Fruit fly (Drosophila melanogaster) whole organism, embryonic: Measurements from ENCODE around the gene CG5079.

ENCODE experiments used
- CG10979 ChIP-seq: fragments of 200-800 bp; sonication (Bioruptor generic); optimal IDR thresholded peaks from 2 replicates; lab custom pipeline; 2018; ENCODE audit warnings: missing biosample characterization, mild to moderate bottlenecking, missing genetic modification characterization, moderate library complexity
- CG11695 ChIP-seq: fragments of 200-800 bp; sonication (Bioruptor generic); IDR thresholded peaks from 3 replicates; pipeline ENCODE4 v1.3.6; 2022; ENCODE audit warnings: missing biosample characterization, missing genetic modification characterization
- CG12155 ChIP-seq: fragments of 200-800 bp; sonication (Bioruptor generic); optimal IDR thresholded peaks from 3 replicates; lab custom pipeline; 2016; ENCODE audit warnings: missing biosample characterization, missing genetic modification characterization
- CG12219 ChIP-seq: fragments of 200-800 bp; sonication (Bioruptor generic); optimal IDR thresholded peaks from 3 replicates; lab custom pipeline; 2018; ENCODE audit warnings: missing biosample characterization, mild to moderate bottlenecking, missing genetic modification characterization
- CG14441 ChIP-seq: fragments of 200-800 bp; sonication (Bioruptor generic); IDR thresholded peaks from 2 replicates; pipeline ENCODE4 v1.3.6; 2022; ENCODE audit warnings: missing biosample characterization, missing genetic modification characterization
- CG15696 ChIP-seq: fragments of 200-800 bp; sonication (Bioruptor generic); optimal IDR thresholded peaks from 2 replicates; lab custom pipeline; 2019; ENCODE audit warnings: missing biosample characterization, mild to moderate bottlenecking, missing genetic modification characterization, moderate library complexity
- CG1832 ChIP-seq: fragments of 200-800 bp; sonication (Bioruptor generic); optimal IDR thresholded peaks from 2 replicates; lab custom pipeline; 2017; ENCODE audit warnings: missing biosample characterization, mild to moderate bottlenecking, missing genetic modification characterization, inconsistent platforms
- CG2712 ChIP-seq: fragments of 200-800 bp; optimal IDR thresholded peaks from 3 replicates; lab custom pipeline; 2019; ENCODE audit warnings: missing biosample characterization, mild to moderate bottlenecking, missing genetic modification characterization, moderate library complexity
- CG32532 ChIP-seq: fragments of 200-800 bp; sonication (Bioruptor generic); IDR thresholded peaks from 2 replicates; pipeline ENCODE4 v1.3.6; 2022; ENCODE audit warnings: missing biosample characterization, missing genetic modification characterization
- CG34376 ChIP-seq: fragments of 200-800 bp; sonication (Bioruptor generic); optimal IDR thresholded peaks from 2 replicates; lab custom pipeline; 2018; ENCODE audit warnings: missing biosample characterization, mild to moderate bottlenecking, missing genetic modification characterization
- CG4854 ChIP-seq: fragments of 200-800 bp; sonication (Bioruptor generic); optimal IDR thresholded peaks from 2 replicates; lab custom pipeline; 2016; ENCODE audit warnings: missing biosample characterization, missing genetic modification characterization, inconsistent platforms
- CG5245 ChIP-seq: fragments of 200-800 bp; sonication (Bioruptor generic); optimal IDR thresholded peaks from 3 replicates; lab custom pipeline; 2016; ENCODE audit warnings: missing biosample characterization, missing genetic modification characterization
- CG7786 ChIP-seq: fragments of 200-800 bp; sonication (Bioruptor generic); optimal IDR thresholded peaks from 2 replicates; lab custom pipeline; 2016; ENCODE audit warnings: missing biosample characterization, missing genetic modification characterization
- CG8388 ChIP-seq: fragments of 200-800 bp; sonication (Bioruptor generic); optimal IDR thresholded peaks from 2 replicates; lab custom pipeline; 2019; ENCODE audit warnings: missing biosample characterization, mild to moderate bottlenecking, missing genetic modification characterization, moderate library complexity
- D ChIP-seq, 2 experiments: fragments of 200-800 bp in 1 of 2; fragments of >200 bp in 1 of 2; sonication (Bioruptor generic) in 1 of 2; optimal IDR thresholded peaks; 2 replicates in 1 of 2; 3 replicates in 1 of 2; lab custom pipeline; 2017; ENCODE audit warnings: mild to moderate bottlenecking in 1 of 2, missing biosample characterization in 1 of 2, missing genetic modification characterization in 1 of 2, missing genetic modification reagents in 1 of 2
- Deaf1 ChIP-seq: fragments of 200-800 bp; optimal IDR thresholded peaks from 3 replicates; lab custom pipeline; 2019; ENCODE audit warnings: missing biosample characterization, mild to moderate bottlenecking, missing genetic modification characterization, moderate library complexity
- Fer1 ChIP-seq: fragments of 200-800 bp; sonication (Bioruptor generic); optimal IDR thresholded peaks from 2 replicates; lab custom pipeline; 2017; ENCODE audit warnings: missing biosample characterization, mild to moderate bottlenecking, missing genetic modification characterization
- HHEX ChIP-seq: fragments of 200-800 bp; sonication (Bioruptor generic); optimal IDR thresholded peaks from 3 replicates; lab custom pipeline; 2017; ENCODE audit warnings: missing biosample characterization, mild to moderate bottlenecking, missing genetic modification characterization, missing genetic modification reagents
- Hr39 ChIP-seq: fragments of >200 bp; optimal IDR thresholded peaks from 2 replicates; lab custom pipeline; 2017
- MBD-R2 ChIP-seq: fragments of 200-800 bp; sonication (Bioruptor generic); IDR thresholded peaks from 2 replicates; pipeline ENCODE4 v1.3.6; 2022; ENCODE audit warnings: missing biosample characterization, missing genetic modification characterization
- NK7.1 ChIP-seq: fragments of 200-800 bp; sonication (Bioruptor generic); optimal IDR thresholded peaks from 3 replicates; lab custom pipeline; 2016; ENCODE audit warnings: missing biosample characterization, missing genetic modification characterization
- Ptx1 ChIP-seq: fragments of 200-800 bp; sonication (Bioruptor generic); IDR thresholded peaks from 2 replicates; pipeline ENCODE4 v1.3.6; 2022; ENCODE audit warnings: missing biosample characterization, missing genetic modification characterization
- Rx ChIP-seq: fragments of 200-800 bp; sonication (Bioruptor generic); IDR thresholded peaks from 2 replicates; pipeline ENCODE4 v1.3.6; 2022; ENCODE audit warnings: missing biosample characterization, missing genetic modification characterization
- Spps ChIP-seq: fragments of 200-800 bp; sonication (Bioruptor generic); optimal IDR thresholded peaks from 2 replicates; lab custom pipeline; 2018; ENCODE audit warnings: missing biosample characterization, mild to moderate bottlenecking, missing genetic modification characterization
- Taf1 ChIP-seq: fragments of 200-800 bp; sonication (Bioruptor generic); IDR thresholded peaks from 2 replicates; pipeline ENCODE4 v1.3.6; 2022; ENCODE audit warnings: missing biosample characterization, missing genetic modification characterization
- Xbp1 ChIP-seq: fragments of 200-800 bp; sonication (Bioruptor generic); optimal IDR thresholded peaks from 3 replicates; lab custom pipeline; 2016; ENCODE audit warnings: missing biosample characterization, mild to moderate bottlenecking, missing genetic modification characterization
- ac ChIP-seq: fragments of 200-800 bp; sonication (Bioruptor generic); optimal IDR thresholded peaks from 3 replicates; lab custom pipeline; 2017; ENCODE audit warnings: missing biosample characterization, mild to moderate bottlenecking, missing genetic modification characterization
- bcd ChIP-seq: fragments of 200-800 bp; sonication (Bioruptor generic); optimal IDR thresholded peaks from 2 replicates; lab custom pipeline; 2017; ENCODE audit warnings: missing biosample characterization, mild to moderate bottlenecking, missing genetic modification characterization
- cad ChIP-seq: fragments of >200 bp; optimal IDR thresholded peaks from 2 replicates; lab custom pipeline; 2017; ENCODE audit warnings: missing biosample characterization, missing genetic modification characterization
- chinmo ChIP-seq: fragments of 200-800 bp; sonication (Bioruptor generic); IDR thresholded peaks from 4 replicates; pipeline ENCODE4 v1.3.6; 2022; ENCODE audit warnings: missing biosample characterization, missing genetic modification characterization; ENCODE audit not compliant: partially characterized antibody
- crp ChIP-seq, 2 experiments: fragments of 200-800 bp; sonication (Bioruptor generic); optimal IDR thresholded peaks; 2 replicates in 1 of 2; 3 replicates in 1 of 2; lab custom pipeline; 2017; ENCODE audit warnings: missing biosample characterization in 2 of 2, missing genetic modification characterization in 2 of 2, mild to moderate bottlenecking in 1 of 2, moderate library complexity in 1 of 2
- grn ChIP-seq: fragments of 200-800 bp; sonication (Bioruptor generic); optimal IDR thresholded peaks from 3 replicates; lab custom pipeline; 2017; ENCODE audit warnings: missing biosample characterization, missing genetic modification characterization
- hbn ChIP-seq: fragments of 200-800 bp; sonication (Bioruptor generic); IDR thresholded peaks from 2 replicates; pipeline ENCODE4 v1.3.6; 2022; ENCODE audit warnings: missing biosample characterization, missing genetic modification characterization; ENCODE audit not compliant: partially characterized antibody
- hth ChIP-seq: fragments of >200 bp; optimal IDR thresholded peaks from 2 replicates; lab custom pipeline; 2017; ENCODE audit warnings: inconsistent platforms
- jumu ChIP-seq: fragments of 200-800 bp; sonication (Bioruptor generic); optimal IDR thresholded peaks from 3 replicates; lab custom pipeline; 2016; ENCODE audit warnings: missing biosample characterization, missing genetic modification characterization
- org-1 ChIP-seq: fragments of 200-800 bp; sonication (Bioruptor generic); optimal IDR thresholded peaks from 2 replicates; lab custom pipeline; 2017; ENCODE audit warnings: missing biosample characterization, missing genetic modification characterization
- pb ChIP-seq: fragments of 200-800 bp; sonication (Bioruptor generic); optimal IDR thresholded peaks from 3 replicates; lab custom pipeline; 2016; ENCODE audit warnings: missing biosample characterization, missing genetic modification characterization
- peb ChIP-seq: fragments of 200-800 bp; sonication (Bioruptor generic); IDR thresholded peaks from 2 replicates; pipeline ENCODE4 v1.3.6; 2022; ENCODE audit warnings: missing biosample characterization, missing genetic modification characterization
- pnt ChIP-seq: fragments of 200-800 bp; sonication (Bioruptor generic); optimal IDR thresholded peaks from 3 replicates; lab custom pipeline; 2016; ENCODE audit warnings: missing biosample characterization, missing genetic modification characterization
- pros ChIP-seq: fragments of 200-800 bp; sonication (Bioruptor generic); optimal IDR thresholded peaks from 3 replicates; lab custom pipeline; 2019; ENCODE audit warnings: missing biosample characterization, mild to moderate bottlenecking, missing genetic modification characterization, moderate library complexity
- psq ChIP-seq: fragments of 200-800 bp; sonication (Bioruptor generic); optimal IDR thresholded peaks from 2 replicates; lab custom pipeline; 2017; ENCODE audit warnings: missing biosample characterization, missing genetic modification characterization
- row ChIP-seq: fragments of 200-800 bp; sonication (Bioruptor generic); IDR thresholded peaks from 3 replicates; pipeline ENCODE4 v1.3.6; 2022; ENCODE audit warnings: missing biosample characterization, missing genetic modification characterization
- slbo ChIP-seq: fragments of 200-800 bp; sonication (Bioruptor generic); IDR thresholded peaks from 2 replicates; pipeline ENCODE4 v1.3.6; 2022; ENCODE audit warnings: missing biosample characterization, missing genetic modification characterization
- slp2 ChIP-seq: fragments of 200-800 bp; sonication (Bioruptor generic); optimal IDR thresholded peaks from 2 replicates; lab custom pipeline; 2016; ENCODE audit warnings: missing biosample characterization, missing genetic modification characterization
- sna ChIP-seq: fragments of 200-800 bp; sonication (Bioruptor generic); IDR thresholded peaks from 2 replicates; pipeline ENCODE4 v1.3.6; 2022; ENCODE audit warnings: missing biosample characterization, missing genetic modification characterization; ENCODE audit not compliant: partially characterized antibody
- so ChIP-seq: fragments of 200-800 bp; sonication (Bioruptor generic); IDR thresholded peaks from 3 replicates; pipeline ENCODE4 v1.3.6; 2022; ENCODE audit warnings: missing biosample characterization, missing genetic modification characterization
- tio ChIP-seq: fragments of 200-800 bp; sonication (Bioruptor generic); optimal IDR thresholded peaks from 2 replicates; lab custom pipeline; 2017; ENCODE audit warnings: missing biosample characterization, missing genetic modification characterization, inconsistent platforms
- tna ChIP-seq: fragments of 200-800 bp; sonication (Bioruptor generic); IDR thresholded peaks from 2 replicates; pipeline ENCODE4 v1.3.6; 2022; ENCODE audit warnings: missing biosample characterization, missing genetic modification characterization; ENCODE audit not compliant: partially characterized antibody
- twi ChIP-seq: fragments of 200-800 bp; optimal IDR thresholded peaks from 2 replicates; lab custom pipeline; 2019; ENCODE audit warnings: missing biosample characterization, mild to moderate bottlenecking, missing genetic modification characterization, moderate library complexity
- wdn ChIP-seq: fragments of 200-800 bp; sonication (Bioruptor generic); IDR thresholded peaks from 2 replicates; pipeline ENCODE4 v1.3.6; 2022; ENCODE audit warnings: missing biosample characterization, missing genetic modification characterization
- zfh2 ChIP-seq: fragments of 200-800 bp; sonication (Bioruptor generic); optimal IDR thresholded peaks from 2 replicates; lab custom pipeline; 2016; ENCODE audit warnings: missing biosample characterization, missing genetic modification characterization

CG5079 gene

DNA sequence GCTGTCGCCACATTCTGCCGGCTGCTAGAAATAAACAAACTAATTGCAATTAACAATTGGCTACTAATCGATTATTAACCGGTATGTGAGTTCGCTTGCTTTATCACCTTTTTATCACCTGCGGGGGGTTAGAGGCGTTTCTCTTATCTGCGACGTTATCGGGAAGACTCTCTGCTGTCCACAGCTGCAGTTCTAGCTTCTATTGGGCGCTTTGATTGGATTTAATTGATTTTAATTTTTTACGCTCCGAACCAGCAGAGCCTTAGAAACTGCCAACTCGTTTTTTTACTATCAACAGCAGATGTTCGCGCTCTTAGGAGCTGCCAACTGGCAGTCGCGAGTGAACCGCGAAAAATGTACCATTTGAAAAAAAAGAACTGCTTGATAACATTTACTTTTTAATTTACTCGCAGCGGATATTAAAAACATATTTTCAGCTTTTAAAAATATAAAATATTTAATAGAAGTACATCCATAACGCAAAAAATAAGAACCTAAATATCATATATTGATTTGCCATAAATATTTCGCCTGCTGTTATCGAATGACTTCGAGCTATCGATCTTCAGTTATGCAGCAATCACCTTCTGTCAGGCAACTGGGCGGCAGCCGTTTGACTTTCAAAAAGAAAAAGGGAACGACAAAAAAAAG, 13.3 kb downstream of the CG5079 start, which contains the start of gene Ssadh (continued):
- TF ChIP-seq CG15696 (tag; lab: Kevin White, UChicago), result no peak
- TF ChIP-seq hbn (GFP tag; lab: Robert Waterston, UW), result no peak
- TF ChIP-seq MBD-R2 (GFP tag; lab: Robert Waterston, UW), result peak; percentile 86
- peak; percentile 63; the same call in 1 of the 2 replicates for TF ChIP-seq tna
- TF ChIP-seq Fer1 (GFP tag; lab: Kevin White, UChicago), result no peak
- peak in 1 of 2 experiments; percentile 82 for TF ChIP-seq crp (GFP tag; optimal IDR thresholded peaks at IDR 0.05; lab: Kevin White, UChicago)
- TF ChIP-seq CG2712, result peak; percentile 29
- TF ChIP-seq sna (GFP tag; lab: Robert Waterston, UW), result no peak; the same call in 1 of the 2 replicates
- TF ChIP-seq psq (GFP tag; lab: Kevin White, UChicago), result no peak
- TF ChIP-seq row (GFP tag; lab: Robert Waterston, UW), result no peak
- no peak for TF ChIP-seq bcd
- no peak for TF ChIP-seq Xbp1 (GFP tag; lab: Kevin White, UChicago)
- TF ChIP-seq CG11695, result no peak
- TF ChIP-seq CG32532 (GFP tag; lab: Robert Waterston, UW), result no peak
- TF ChIP-seq slp2 (GFP tag; lab: Kevin White, UChicago), result no peak
- no peak for TF ChIP-seq Deaf1 (tag; lab: Kevin White, UChicago)
- TF ChIP-seq hth (lab: Kevin White, UChicago), result no peak
- TF ChIP-seq CG14441, result no peak
- no peak for TF ChIP-seq grn (GFP tag; lab: Kevin White, UChicago)
- no peak for TF ChIP-seq CG5245
- TF ChIP-seq pb, result no peak
- TF ChIP-seq Ptx1 (GFP tag; lab: Robert Waterston, UW), result no peak
- no peak for TF ChIP-seq so (GFP tag; lab: Robert Waterston, UW)
- no peak for TF ChIP-seq Taf1 (GFP tag; lab: Robert Waterston, UW)
- no peak for TF ChIP-seq NK7.1 (GFP tag; lab: Kevin White, UChicago)

DNA sequence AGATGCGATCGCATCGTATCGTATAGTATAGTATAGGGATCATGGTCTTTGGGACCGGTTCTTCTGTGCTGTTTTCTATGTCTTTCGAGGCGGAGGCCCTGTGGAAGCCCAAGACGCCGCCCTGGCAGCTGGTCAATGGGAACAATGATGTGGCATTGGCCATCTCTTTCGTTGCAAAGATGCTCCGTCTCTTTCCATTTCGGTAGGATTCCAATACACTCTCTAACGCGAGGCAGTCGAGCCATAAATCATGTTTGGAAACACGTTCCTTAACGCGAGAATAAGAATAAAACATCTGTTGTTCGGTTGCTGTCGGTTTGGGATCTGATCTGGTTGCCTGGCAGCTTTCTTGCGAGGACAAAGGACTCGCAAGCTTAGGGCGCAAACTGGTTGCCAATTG, 15.2 kb downstream of the CG5079 start:
- TF ChIP-seq CG12155 (GFP tag; lab: Kevin White, UChicago) (no peak), CG1832 (peak; percentile 55), wdn (GFP tag; lab: Robert Waterston, UW) (no peak), peb (GFP tag; lab: Robert Waterston, UW) (no peak), bcd (no peak), ac (GFP tag; lab: Kevin White, UChicago) (peak; percentile 33), chinmo (GFP tag; lab: Robert Waterston, UW) (0 out of 4 replicates have a peak, but pooled peaks have one; percentile 28), HHEX (GFP tag; lab: Kevin White, UChicago) (no peak), slbo (GFP tag; lab: Robert Waterston, UW) (no peak), pnt (GFP tag; lab: Kevin White, UChicago) (no peak), org-1 (GFP tag; lab: Kevin White, UChicago) (no peak), Hr39 (lab: Kevin White, UChicago) (no peak), D (optimal IDR thresholded peaks at IDR 0.05; lab: Kevin White, UChicago) (peak; percentile 89), D (GFP tag; optimal IDR thresholded peaks at IDR 0.05; lab: Kevin White, UChicago) (no peak), CG10979 (tag; lab: Kevin White, UChicago) (no peak), zfh2 (GFP tag; lab: Kevin White, UChicago) (no peak), pb (no peak), Spps (no peak), tio (GFP tag; lab: Kevin White, UChicago) (no peak), CG7786 (no peak), pros (GFP tag; lab: Kevin White, UChicago) (peak; percentile 79), CG4854 (no peak), CG8388 (no peak), CG34376 (GFP tag; lab: Kevin White, UChicago) (no peak), cad (peak; percentile 68), jumu (no peak), CG12219 (GFP tag; lab: Kevin White, UChicago) (no peak), Rx (GFP tag; lab: Robert Waterston, UW) (no peak), twi (tag; lab: Kevin White, UChicago) (peak; percentile 12)
